Worm (Caenorhabditis elegans) whole organism, young adult: Measurements from ENCODE around the gene sri-7.
"Not testable (repeated sequence)": the region's sequence is repeated elsewhere in the genome, so short reads cannot be mapped to it uniquely, and the experiment has no call there.

ENCODE experiments used
- K11D2.4 ChIP-seq: fragments of 200-800 bp; sonication (Bioruptor generic); IDR thresholded peaks from 2 replicates; pipeline ENCODE4 v1.3.6; 2022; ENCODE audit warnings: missing genetic modification reagents, missing genetic modification characterization, missing compliant biosample characterization
- K12H6.12 ChIP-seq: fragments of 200-800 bp; sonication (Bioruptor generic); optimal IDR thresholded peaks from 2 replicates; lab custom pipeline; 2018; ENCODE audit warnings: mild to moderate bottlenecking, missing genetic modification characterization, missing compliant biosample characterization
- T26A5.8 ChIP-seq: sonication (generic microtip); optimal IDR thresholded peaks from 2 replicates; lab custom pipeline; 2016; ENCODE audit warnings: missing genetic modification characterization, missing compliant biosample characterization
- Y53G8AR.9 ChIP-seq: fragments of 200-800 bp; sonication (Bioruptor generic); conservative IDR thresholded peaks from 2 replicates; pipeline ENCODE4 v1.3.6; 2022; ENCODE audit warnings: missing genetic modification reagents, missing genetic modification characterization, missing compliant biosample characterization
- attf-3 ChIP-seq: fragments of 200-800 bp; sonication (Bioruptor generic); conservative IDR thresholded peaks from 2 replicates; pipeline ENCODE4 v1.3.6; 2022; ENCODE audit warnings: missing genetic modification reagents, missing genetic modification characterization, missing compliant biosample characterization
- dpl-1 ChIP-seq: fragments of 150-350 bp; optimal IDR thresholded peaks from 2 replicates; lab custom pipeline; 2014; ENCODE audit warnings: missing biosample characterization, missing genetic modification reagents, missing genetic modification characterization
- hrde-1 ChIP-seq: sonication (generic microtip); optimal IDR thresholded peaks from 2 replicates; lab custom pipeline; 2016; ENCODE audit warnings: missing genetic modification characterization, mild to moderate bottlenecking, missing compliant biosample characterization, moderate library complexity, missing genotype, missing genetic modification reagents, borderline replicate concordance
- hsf-1 ChIP-seq: fragments of 200-800 bp; sonication (Bioruptor generic); IDR thresholded peaks from 2 replicates; pipeline ENCODE4 v1.3.6; 2022; ENCODE audit warnings: missing genetic modification reagents, missing genetic modification characterization, missing compliant biosample characterization
- mes-4 ChIP-seq: sonication (generic microtip); optimal IDR thresholded peaks from 2 replicates; lab custom pipeline; 2016; ENCODE audit warnings: missing genotype, missing genetic modification characterization, missing compliant biosample characterization
- mxl-1 ChIP-seq: sonication (generic microtip); optimal IDR thresholded peaks from 2 replicates; lab custom pipeline; 2016; ENCODE audit warnings: missing genetic modification characterization, missing compliant biosample characterization

- TF ChIP-seq mxl-1; hrde-1; attf-3; dpl-1 (GFP tag; lab: Kevin White, UChicago); K11D2.4 (GFP tag; lab: Robert Waterston, UW); K12H6.12; T26A5.8; Y53G8AR.9 (GFP tag; lab: Robert Waterston, UW); hsf-1; mes-4 (tag; lab: Kevin White, UChicago): not testable (repeated sequence)
These were observed 38.7 kb upstream of the sri-7 start, which contains the start of gene ech-1.1 for ce11 chrV:15361412-15361811.
